Fruit fly (Drosophila melanogaster): ENCODE results near the gene Sh3beta.

The Sh3beta gene

dm6 chr3L:7344965-7345427 lies 24.1 kb downstream of the Sh3beta start, which contains the start of gene Cln7 (continued):
- TF ChIP-seq CG14710 (tag; optimal IDR thresholded peaks at IDR 0.05): peak; percentile 20
- peak; percentile 28 for TF ChIP-seq YL-1 (GFP tag; optimal IDR thresholded peaks at IDR 0.05)
- TF ChIP-seq kah (GFP tag; optimal IDR thresholded peaks at IDR 0.05): peak; percentile 98
- no peak for TF ChIP-seq tx (GFP tag; optimal IDR thresholded peaks at IDR 0.05)
- TF ChIP-seq Deaf1 (tag; optimal IDR thresholded peaks at IDR 0.05): peak; percentile 86
- TF ChIP-seq CG4360 (GFP tag; IDR thresholded peaks at IDR 0.05): 0 out of 2 replicates have a peak, but pooled peaks have one; percentile 9
- peak; percentile 55 for TF ChIP-seq onecut (GFP tag; IDR thresholded peaks at IDR 0.05)
- peak; percentile 38; the same call in 1 of the 3 replicates for TF ChIP-seq Optix (GFP tag; IDR thresholded peaks at IDR 0.05)
- peak; percentile 39 for TF ChIP-seq sqz (GFP tag; optimal IDR thresholded peaks at IDR 0.05)
- no peak for TF ChIP-seq Myb (GFP tag; optimal IDR thresholded peaks at IDR 0.05)
- peak; percentile 22 for TF ChIP-seq ERR (GFP tag; optimal IDR thresholded peaks at IDR 0.05)
- peak; percentile 43 for TF ChIP-seq CG17829 (tag; optimal IDR thresholded peaks at IDR 0.05)
- no peak for TF ChIP-seq wor (GFP tag; IDR thresholded peaks at IDR 0.05)
- TF ChIP-seq repo (GFP tag; optimal IDR thresholded peaks at IDR 0.05): peak; percentile 20
- TF ChIP-seq CG30431 (GFP tag; optimal IDR thresholded peaks at IDR 0.05): no peak
- peak; percentile 8 for TF ChIP-seq CG7786 (GFP tag; optimal IDR thresholded peaks at IDR 0.05)
- TF ChIP-seq CG6175 (GFP tag; IDR thresholded peaks at IDR 0.05): peak; percentile 29; the same call in 1 of the 3 replicates
- peak; percentile 35; the same call in 1 of the 2 replicates for TF ChIP-seq gsb (GFP tag; IDR thresholded peaks at IDR 0.05)
- peak; percentile 65 for TF ChIP-seq B-H2 (GFP tag; optimal IDR thresholded peaks at IDR 0.05)
- TF ChIP-seq C15 (GFP tag; IDR thresholded peaks at IDR 0.05): peak; percentile 29; the same call in 1 of the 3 replicates
- TF ChIP-seq CG12219 (GFP tag; optimal IDR thresholded peaks at IDR 0.05): peak; percentile 16
- peak; percentile 53 for TF ChIP-seq CG7987 (GFP tag; optimal IDR thresholded peaks at IDR 0.05)
- TF ChIP-seq NfI (GFP tag; optimal IDR thresholded peaks at IDR 0.05): peak; percentile 11
- TF ChIP-seq CG2120 (GFP tag; optimal IDR thresholded peaks at IDR 0.05): peak; percentile 2
- no peak for TF ChIP-seq vnd (GFP tag; IDR thresholded peaks at IDR 0.05; ENCODE audit: partially characterized antibody)
- TF ChIP-seq CG3163 (GFP tag; optimal IDR thresholded peaks at IDR 0.05): peak; percentile 59
- TF ChIP-seq NFAT (GFP tag; IDR thresholded peaks at IDR 0.05): peak; percentile 50; the same call in 1 of the 2 replicates
- no peak for TF ChIP-seq CG31224 (GFP tag; IDR thresholded peaks at IDR 0.05)
- peak; percentile 57 for TF ChIP-seq CG6854 (GFP tag; optimal IDR thresholded peaks at IDR 0.05)
- peak in 1 of 2 experiments; percentile 46 for TF ChIP-seq insv (GFP tag; optimal IDR thresholded peaks at IDR 0.05)
- peak; percentile 64 for TF ChIP-seq MTF-1 (GFP tag; optimal IDR thresholded peaks at IDR 0.05; ENCODE audit: borderline replicate concordance)
- peak; percentile 63 for TF ChIP-seq CrebB (tag; optimal IDR thresholded peaks at IDR 0.05)
- 0 out of 3 replicates have a peak, but pooled peaks have one; percentile 59 for TF ChIP-seq z (GFP tag; IDR thresholded peaks at IDR 0.05)
- peak; percentile 61 for TF ChIP-seq ftz-f1 (GFP tag; optimal IDR thresholded peaks at IDR 0.05)
- peak; percentile 53 for TF ChIP-seq CG10979 (tag; optimal IDR thresholded peaks at IDR 0.05)
- TF ChIP-seq Ets65A (GFP tag): no peak
- peak; percentile 40 for TF ChIP-seq CG9727 (GFP tag; optimal IDR thresholded peaks at IDR 0.05)
- no peak for TF ChIP-seq Hmx (GFP tag; optimal IDR thresholded peaks at IDR 0.05)
- no peak; the same call in 2 of the 3 replicates for TF ChIP-seq row (GFP tag; IDR thresholded peaks at IDR 0.05)
- TF ChIP-seq CG15073 (GFP tag; optimal IDR thresholded peaks at IDR 0.05): no peak
- TF ChIP-seq CG14014 (GFP tag; IDR thresholded peaks at IDR 0.05): peak; percentile 44; the same call in 1 of the 2 replicates
- peak; percentile 32 for TF ChIP-seq HmgD (GFP tag; optimal IDR thresholded peaks at IDR 0.05)
- peak in 1 of 2 experiments; percentile 11 for TF ChIP-seq Hr78 (GFP tag; optimal IDR thresholded peaks at IDR 0.05)
- TF ChIP-seq lov (optimal IDR thresholded peaks at IDR 0.05): no peak
- peak; percentile 53; the same call in 1 of the 3 replicates for TF ChIP-seq lov (GFP tag; IDR thresholded peaks at IDR 0.05)
- TF ChIP-seq ato (GFP tag; IDR thresholded peaks at IDR 0.05; ENCODE audit: partially characterized antibody): peak; percentile 41; the same call in 1 of the 2 replicates
- peak; percentile 31 for TF ChIP-seq CG17359 (tag; optimal IDR thresholded peaks at IDR 0.05)
- peak; percentile 39 for TF ChIP-seq CG18262 (tag; optimal IDR thresholded peaks at IDR 0.05)
- peak; percentile 64 for TF ChIP-seq CG13894 (tag; optimal IDR thresholded peaks at IDR 0.05)
- TF ChIP-seq unc-4 (GFP tag; IDR thresholded peaks at IDR 0.05; ENCODE audit: partially characterized antibody): peak; percentile 44
